Worm (Caenorhabditis elegans) whole organism, midembryonic: Measurements from ENCODE around the gene T01B4.3.

Source experiments
- T22C8.4 ChIP-seq: fragments of 200-800 bp; sonication (Bioruptor generic); IDR thresholded peaks from 2 replicates; pipeline ENCODE4 v1.3.6; 2022; ENCODE audit warnings: missing genetic modification characterization, missing compliant biosample characterization
- cog-1 ChIP-seq: sonication (generic microtip); optimal IDR thresholded peaks from 2 replicates; lab custom pipeline; 2016; ENCODE audit warnings: missing genetic modification characterization, missing compliant biosample characterization
- flt-1 ChIP-seq: fragments of 200-800 bp; sonication (Bioruptor generic); IDR thresholded peaks from 2 replicates; pipeline ENCODE4 v1.3.6; 2022; ENCODE audit warnings: missing genetic modification characterization, missing compliant biosample characterization
- klf-2 ChIP-seq: fragments of 200-800 bp; sonication (Bioruptor generic); conservative IDR thresholded peaks from 2 replicates; pipeline ENCODE4 v1.3.6; 2022; ENCODE audit warnings: missing genetic modification reagents, missing genetic modification characterization, missing compliant biosample characterization
- med-1 ChIP-seq: sonication (generic microtip); optimal IDR thresholded peaks from 2 replicates; lab custom pipeline; 2017; ENCODE audit warnings: missing genetic modification characterization, mild to moderate bottlenecking, missing compliant biosample characterization, antibody characterized with exemption, missing genetic modification reagents; ENCODE audit not compliant: insufficient read depth
- ref-1 ChIP-seq: fragments of 200-800 bp; sonication (Bioruptor generic); conservative IDR thresholded peaks from 2 replicates; pipeline ENCODE4 v1.3.6; 2022; ENCODE audit warnings: missing genetic modification reagents, missing genetic modification characterization, missing compliant biosample characterization
- tab-1 ChIP-seq: fragments of 200-800 bp; sonication (Bioruptor generic); IDR thresholded peaks from 2 replicates; pipeline ENCODE4 v1.3.6; 2022; ENCODE audit warnings: missing genetic modification characterization, missing compliant biosample characterization
- ztf-23 ChIP-seq: fragments of 200-800 bp; sonication (Bioruptor generic); IDR thresholded peaks from 2 replicates; pipeline ENCODE4 v1.3.6; 2022; ENCODE audit warnings: missing genetic modification reagents, missing genetic modification characterization, missing compliant biosample characterization
- ztf-29 ChIP-seq: fragments of 200-800 bp; sonication (Bioruptor generic); IDR thresholded peaks from 2 replicates; pipeline ENCODE4 v1.3.6; 2022; ENCODE audit warnings: missing genetic modification reagents, missing genetic modification characterization, missing compliant biosample characterization

Gene T01B4.3

ce11 chrX:16346212-16346883 is 28.8 kb upstream of the T01B4.3 start:
- TF ChIP-seq ztf-23 (GFP tag; lab: Robert Waterston, UW) (no peak), cog-1 (no peak), T22C8.4 (GFP tag; lab: Robert Waterston, UW) (no peak), klf-2 (GFP tag; lab: Robert Waterston, UW) (no peak), med-1 (GFP tag; lab: Kevin White, UChicago) (no peak), ref-1 (GFP tag; lab: Robert Waterston, UW) (no peak), ztf-29 (GFP tag; lab: Robert Waterston, UW) (no peak), flt-1 (GFP tag; lab: Robert Waterston, UW) (no peak), tab-1 (no peak)

- TF ChIP-seq ztf-29 (GFP tag; lab: Robert Waterston, UW) (no peak), klf-2 (GFP tag; lab: Robert Waterston, UW) (no peak), flt-1 (GFP tag; lab: Robert Waterston, UW) (no peak), ref-1 (GFP tag; lab: Robert Waterston, UW) (no peak), med-1 (GFP tag; lab: Kevin White, UChicago) (no peak), ztf-23 (GFP tag; lab: Robert Waterston, UW) (no peak), tab-1 (no peak), cog-1 (no peak)
Observed at ce11 chrX:16345296-16345695, 27.8 kb upstream of the T01B4.3 start.

- no peak for TF ChIP-seq tab-1
- TF ChIP-seq T22C8.4 (GFP tag; lab: Robert Waterston, UW), result no peak
- TF ChIP-seq ztf-29 (GFP tag; lab: Robert Waterston, UW), result no peak
- TF ChIP-seq cog-1, result no peak
- TF ChIP-seq klf-2 (GFP tag; lab: Robert Waterston, UW), result no peak
- no peak for TF ChIP-seq flt-1 (GFP tag; lab: Robert Waterston, UW)
Observed at ce11 chrX:16343885-16344640, 26.5 kb upstream of the T01B4.3 start.

- no peak for TF ChIP-seq cog-1
- no peak for TF ChIP-seq ztf-23 (GFP tag; lab: Robert Waterston, UW)
- no peak for TF ChIP-seq tab-1
- TF ChIP-seq flt-1 (GFP tag; lab: Robert Waterston, UW), result no peak
- no peak for TF ChIP-seq ztf-29 (GFP tag; lab: Robert Waterston, UW)
- no peak for TF ChIP-seq T22C8.4 (GFP tag; lab: Robert Waterston, UW)
- no peak for TF ChIP-seq klf-2 (GFP tag; lab: Robert Waterston, UW)
Observed at ce11 chrX:16342256-16342655, 24.7 kb upstream of the T01B4.3 start.

ce11 chrX:16341838-16342237 is 24.3 kb upstream of the T01B4.3 start:
- no peak for TF ChIP-seq flt-1 (GFP tag; lab: Robert Waterston, UW)
- no peak for TF ChIP-seq tab-1
- TF ChIP-seq T22C8.4 (GFP tag; lab: Robert Waterston, UW), result no peak
- no peak for TF ChIP-seq ztf-23 (GFP tag; lab: Robert Waterston, UW)

- TF ChIP-seq ref-1 (GFP tag; lab: Robert Waterston, UW), result no peak
- TF ChIP-seq cog-1, result no peak
- TF ChIP-seq T22C8.4 (GFP tag; lab: Robert Waterston, UW), result no peak
- TF ChIP-seq med-1 (GFP tag; lab: Kevin White, UChicago), result no peak
- no peak for TF ChIP-seq ztf-23 (GFP tag; lab: Robert Waterston, UW)
- no peak for TF ChIP-seq tab-1
- no peak for TF ChIP-seq flt-1 (GFP tag; lab: Robert Waterston, UW)
Observed at ce11 chrX:16339207-16339606, 21.7 kb upstream of the T01B4.3 start.

- TF ChIP-seq ztf-23 (GFP tag; lab: Robert Waterston, UW), result no peak
- TF ChIP-seq flt-1 (GFP tag; lab: Robert Waterston, UW), result no peak
- TF ChIP-seq klf-2 (GFP tag; lab: Robert Waterston, UW), result no peak
- TF ChIP-seq med-1 (GFP tag; lab: Kevin White, UChicago), result no peak
- no peak for TF ChIP-seq ref-1 (GFP tag; lab: Robert Waterston, UW)
- TF ChIP-seq tab-1, result no peak
- no peak for TF ChIP-seq cog-1
- no peak for TF ChIP-seq ztf-29 (GFP tag; lab: Robert Waterston, UW)
- TF ChIP-seq T22C8.4 (GFP tag; lab: Robert Waterston, UW), result no peak
Observed at ce11 chrX:16337399-16337798, 19.9 kb upstream of the T01B4.3 start.

ce11 chrX:16336940-16337339 is 19.4 kb upstream of the T01B4.3 start:
- TF ChIP-seq flt-1 (GFP tag; lab: Robert Waterston, UW), result 0 out of 2 replicates have a peak, but pooled peaks have one; percentile 20
- TF ChIP-seq cog-1, result no peak

- no peak for TF ChIP-seq ztf-29 (GFP tag; lab: Robert Waterston, UW)
- no peak for TF ChIP-seq ref-1 (GFP tag; lab: Robert Waterston, UW)
- TF ChIP-seq T22C8.4 (GFP tag; lab: Robert Waterston, UW), result no peak
- no peak for TF ChIP-seq cog-1
- no peak for TF ChIP-seq ztf-23 (GFP tag; lab: Robert Waterston, UW)
- TF ChIP-seq med-1 (GFP tag; lab: Kevin White, UChicago), result no peak
- no peak for TF ChIP-seq tab-1
- no peak for TF ChIP-seq klf-2 (GFP tag; lab: Robert Waterston, UW)
- TF ChIP-seq flt-1 (GFP tag; lab: Robert Waterston, UW), result no peak
Observed at ce11 chrX:16335396-16335795, 17.9 kb upstream of the T01B4.3 start.
